Worm (Caenorhabditis elegans) whole organism, young adult: ENCODE results near the gene Y51H7C.8.

ENCODE experiments used
- B0019.2 ChIP-seq: fragments of 200-800 bp; sonication (Bioruptor generic); conservative IDR thresholded peaks from 2 replicates; pipeline ENCODE4 v1.3.6; 2022; ENCODE audit warnings: missing genetic modification reagents, missing genetic modification characterization, missing compliant biosample characterization
- B0261.1 ChIP-seq: sonication (generic microtip); optimal IDR thresholded peaks from 2 replicates; lab custom pipeline; 2016; ENCODE audit warnings: mild to moderate bottlenecking, missing genetic modification characterization, moderate library complexity, missing compliant biosample characterization
- F22D6.2 ChIP-seq: sonication (generic microtip); optimal IDR thresholded peaks from 2 replicates; lab custom pipeline; 2016; ENCODE audit warnings: mild to moderate bottlenecking, missing genetic modification characterization, missing compliant biosample characterization
- F49E8.2 ChIP-seq: sonication (generic microtip); optimal IDR thresholded peaks from 3 replicates; lab custom pipeline; 2017; ENCODE audit warnings: missing genetic modification characterization, mild to moderate bottlenecking, missing compliant biosample characterization, antibody characterized with exemption, moderate library complexity; ENCODE audit not compliant: insufficient read depth
- Y53G8AR.9 ChIP-seq: fragments of 200-800 bp; sonication (Bioruptor generic); conservative IDR thresholded peaks from 2 replicates; pipeline ENCODE4 v1.3.6; 2022; ENCODE audit warnings: missing genetic modification reagents, missing genetic modification characterization, missing compliant biosample characterization
- Y56A3A.18 ChIP-seq: fragments of 200-800 bp; sonication (Bioruptor generic); IDR thresholded peaks from 2 replicates; pipeline ENCODE4 v1.3.6; 2022; ENCODE audit warnings: missing genetic modification reagents, missing genetic modification characterization, missing compliant biosample characterization
- Y67H2A.10 ChIP-seq: fragments of 200-800 bp; sonication (Bioruptor generic); conservative IDR thresholded peaks from 2 replicates; pipeline ENCODE4 v1.3.6; 2022; ENCODE audit warnings: missing genetic modification reagents, missing genetic modification characterization, missing compliant biosample characterization
- Y95B8A.8 ChIP-seq: fragments of 200-800 bp; sonication (Bioruptor generic); IDR thresholded peaks from 2 replicates; pipeline ENCODE4 v1.3.6; 2022; ENCODE audit warnings: missing genetic modification reagents, missing genetic modification characterization, missing compliant biosample characterization
- ZK185.1 ChIP-seq: sonication (generic microtip); optimal IDR thresholded peaks from 2 replicates; lab custom pipeline; 2016; ENCODE audit warnings: mild to moderate bottlenecking, missing genetic modification characterization, missing compliant biosample characterization; ENCODE audit not compliant: poor library complexity, severe bottlenecking
- akir-1 ChIP-seq: fragments of 200-800 bp; sonication (Bioruptor generic); optimal IDR thresholded peaks from 2 replicates; lab custom pipeline; 2018; ENCODE audit warnings: mild to moderate bottlenecking, missing genetic modification characterization, moderate library complexity, missing compliant biosample characterization
- aptf-3 ChIP-seq: fragments of 200-800 bp; sonication (Bioruptor generic); IDR thresholded peaks from 2 replicates; pipeline ENCODE4 v1.3.6; 2022; ENCODE audit warnings: missing genetic modification characterization, missing compliant biosample characterization
- attf-3 ChIP-seq: fragments of 200-800 bp; sonication (Bioruptor generic); conservative IDR thresholded peaks from 2 replicates; pipeline ENCODE4 v1.3.6; 2022; ENCODE audit warnings: missing genetic modification reagents, missing genetic modification characterization, missing compliant biosample characterization
- ceh-100 ChIP-seq: fragments of 200-800 bp; sonication (Bioruptor generic); IDR thresholded peaks from 2 replicates; pipeline ENCODE4 v1.3.6; 2022; ENCODE audit warnings: missing genetic modification reagents, missing genetic modification characterization, missing compliant biosample characterization
- dpl-1 ChIP-seq: fragments of 150-350 bp; optimal IDR thresholded peaks from 2 replicates; lab custom pipeline; 2014; ENCODE audit warnings: missing biosample characterization, missing genetic modification reagents, missing genetic modification characterization
- efl-1 ChIP-seq: fragments of 150-350 bp; optimal IDR thresholded peaks from 2 replicates; lab custom pipeline; 2014; ENCODE audit warnings: missing biosample characterization, missing genetic modification reagents, missing genetic modification characterization
- egl-18 ChIP-seq: fragments of 200-800 bp; sonication (Bioruptor generic); IDR thresholded peaks from 2 replicates; pipeline ENCODE4 v1.3.6; 2022; ENCODE audit warnings: missing genetic modification reagents, missing genetic modification characterization, missing compliant biosample characterization
- egrh-3 ChIP-seq: fragments of 200-800 bp; sonication (Bioruptor generic); IDR thresholded peaks from 2 replicates; pipeline ENCODE4 v1.3.6; 2022; ENCODE audit warnings: missing genetic modification reagents, missing genetic modification characterization, missing compliant biosample characterization
- hmg-20 ChIP-seq: fragments of 200-800 bp; sonication (Bioruptor generic); IDR thresholded peaks from 2 replicates; pipeline ENCODE4 v1.3.6; 2022; ENCODE audit warnings: missing genetic modification reagents, missing genetic modification characterization, missing compliant biosample characterization
- let-526 ChIP-seq: fragments of 200-800 bp; sonication (Bioruptor generic); IDR thresholded peaks from 2 replicates; pipeline ENCODE4 v1.3.6; 2022; ENCODE audit warnings: missing genetic modification reagents, missing genetic modification characterization, missing compliant biosample characterization
- lin-40 ChIP-seq: sonication (generic microtip); optimal IDR thresholded peaks from 2 replicates; lab custom pipeline; 2016; ENCODE audit warnings: missing genetic modification characterization, mild to moderate bottlenecking, missing compliant biosample characterization, missing genotype, missing genetic modification reagents
- lsl-1 ChIP-seq: fragments of 200-800 bp; sonication (Bioruptor generic); optimal IDR thresholded peaks from 2 replicates; lab custom pipeline; 2018; ENCODE audit warnings: mild to moderate bottlenecking, missing genetic modification characterization, moderate library complexity, missing compliant biosample characterization
- madf-6 ChIP-seq: fragments of 200-800 bp; sonication (Bioruptor generic); IDR thresholded peaks from 2 replicates; pipeline ENCODE4 v1.3.6; 2022; ENCODE audit warnings: missing genetic modification reagents, missing genetic modification characterization, missing compliant biosample characterization
- madf-8 ChIP-seq: fragments of 200-800 bp; sonication (Bioruptor generic); conservative IDR thresholded peaks from 2 replicates; pipeline ENCODE4 v1.3.6; 2022; ENCODE audit warnings: missing genetic modification reagents, missing genetic modification characterization, missing compliant biosample characterization
- mcd-1 ChIP-seq: fragments of 200-800 bp; sonication (Bioruptor generic); IDR thresholded peaks from 2 replicates; pipeline ENCODE4 v1.3.6; 2022; ENCODE audit warnings: missing genetic modification reagents, missing genetic modification characterization, missing compliant biosample characterization
- mxl-1 ChIP-seq: sonication (generic microtip); optimal IDR thresholded peaks from 2 replicates; lab custom pipeline; 2016; ENCODE audit warnings: missing genetic modification characterization, missing compliant biosample characterization
- nfya-1 ChIP-seq: sonication (generic microtip); optimal IDR thresholded peaks from 2 replicates; lab custom pipeline; 2017; ENCODE audit warnings: antibody characterized with exemption, missing compliant biosample characterization, missing genetic modification characterization, borderline replicate concordance; ENCODE audit not compliant: insufficient read depth
- nfya-2 ChIP-seq: fragments of 200-800 bp; sonication (Bioruptor generic); IDR thresholded peaks from 2 replicates; pipeline ENCODE4 v1.3.6; 2022; ENCODE audit warnings: missing genetic modification reagents, missing genetic modification characterization, missing compliant biosample characterization
- nfyb-1 ChIP-seq: fragments of 200-800 bp; sonication (Bioruptor generic); IDR thresholded peaks from 2 replicates; pipeline ENCODE4 v1.3.6; 2022; ENCODE audit warnings: missing genetic modification reagents, missing genetic modification characterization, missing compliant biosample characterization
- nhr-179 ChIP-seq: sonication (generic microtip); optimal IDR thresholded peaks from 2 replicates; lab custom pipeline; 2016; ENCODE audit warnings: mild to moderate bottlenecking, missing genetic modification characterization, missing compliant biosample characterization
- nhr-27 ChIP-seq: fragments of 200-800 bp; sonication (Bioruptor generic); optimal IDR thresholded peaks from 2 replicates; lab custom pipeline; 2018; ENCODE audit warnings: mild to moderate bottlenecking, missing genetic modification characterization, moderate library complexity, missing compliant biosample characterization
- nhr-80 ChIP-seq: sonication (generic microtip); optimal IDR thresholded peaks from 2 replicates; lab custom pipeline; 2016; ENCODE audit warnings: missing genetic modification characterization, missing compliant biosample characterization
- snpc-1.1 ChIP-seq: sonication (generic microtip); optimal IDR thresholded peaks from 2 replicates; lab custom pipeline; 2017; ENCODE audit warnings: missing genetic modification characterization, mild to moderate bottlenecking, missing compliant biosample characterization, antibody characterized with exemption, moderate library complexity, missing genotype, missing genetic modification reagents; ENCODE audit not compliant: insufficient read depth
- sptf-2 ChIP-seq: fragments of 200-800 bp; sonication (Bioruptor generic); optimal IDR thresholded peaks from 2 replicates; lab custom pipeline; 2018; ENCODE audit warnings: mild to moderate bottlenecking, missing genetic modification characterization, missing compliant biosample characterization
- tbp1 ChIP-seq: fragments of 200-800 bp; sonication (Bioruptor generic); optimal IDR thresholded peaks from 2 replicates; lab custom pipeline; 2018; ENCODE audit warnings: mild to moderate bottlenecking, missing genetic modification characterization, missing compliant biosample characterization
- unc-130 ChIP-seq: sonication (generic microtip); optimal IDR thresholded peaks from 2 replicates; lab custom pipeline; 2016; ENCODE audit warnings: missing genetic modification reagents, missing genetic modification characterization, missing compliant biosample characterization
- ztf-18 ChIP-seq: sonication (generic microtip); optimal IDR thresholded peaks from 2 replicates; lab custom pipeline; 2016; ENCODE audit warnings: missing genotype, mild to moderate bottlenecking, missing genetic modification characterization, missing compliant biosample characterization

Y51H7C.8 gene

ce11 chrII:1401474-1401873 is at the start of gene Y51H7C.8:
Y51H7C.8 (plus strand) TSS chrII:1401774.
- TF ChIP-seq nhr-179 (tag; lab: Kevin White, UChicago) (no peak), Y67H2A.10 (GFP tag; lab: Robert Waterston, UW) (no peak), Y53G8AR.9 (GFP tag; lab: Robert Waterston, UW) (no peak), hmg-20 (GFP tag; lab: Robert Waterston, UW) (no peak), nfya-2 (GFP tag; lab: Robert Waterston, UW) (no peak), F49E8.2 (tag; lab: Kevin White, UChicago) (no peak), ceh-100 (GFP tag; lab: Robert Waterston, UW) (no peak), tbp1 (GFP tag; lab: Kevin White, UChicago) (no peak), snpc-1.1 (no peak), mxl-1 (tag; lab: Kevin White, UChicago) (no peak)

ce11 chrII:1355480-1355879 is 46.1 kb upstream of the Y51H7C.8 start, which contains the start of gene C13A10.1:
C13A10.1 (minus strand) TSS chrII:1355649.
- TF ChIP-seq madf-6 (no peak), nhr-80 (tag; lab: Kevin White, UChicago) (peak; percentile 11), unc-130 (GFP tag; lab: Kevin White, UChicago) (no peak), nfyb-1 (GFP tag; lab: Robert Waterston, UW) (no peak), B0261.1 (no peak), dpl-1 (no peak)

- TF ChIP-seq sptf-2 (GFP tag; lab: Kevin White, UChicago) = no peak
- no peak for TF ChIP-seq lin-40 (tag; lab: Kevin White, UChicago)
- no peak for TF ChIP-seq lsl-1 (GFP tag; lab: Kevin White, UChicago)
- TF ChIP-seq efl-1 (GFP tag; lab: Kevin White, UChicago) = no peak
- no peak for TF ChIP-seq egl-18 (GFP tag; lab: Robert Waterston, UW)
- no peak for TF ChIP-seq nfya-1
- TF ChIP-seq ztf-18 (tag; lab: Kevin White, UChicago) = no peak
- TF ChIP-seq F22D6.2 (tag; lab: Kevin White, UChicago) = no peak
- TF ChIP-seq attf-3 (GFP tag; lab: Robert Waterston, UW) = no peak
- no peak for TF ChIP-seq egrh-3
- no peak for TF ChIP-seq ZK185.1 (tag; lab: Kevin White, UChicago)
- no peak for TF ChIP-seq Y56A3A.18
- no peak for TF ChIP-seq akir-1 (GFP tag; lab: Kevin White, UChicago)
- no peak for TF ChIP-seq let-526 (GFP tag; lab: Robert Waterston, UW)
- TF ChIP-seq aptf-3 (GFP tag; lab: Robert Waterston, UW) = no peak
- TF ChIP-seq Y95B8A.8 = no peak
- no peak for TF ChIP-seq B0019.2 (GFP tag; lab: Robert Waterston, UW)
- no peak for TF ChIP-seq mcd-1 (GFP tag; lab: Robert Waterston, UW)
- TF ChIP-seq nhr-27 (tag; lab: Kevin White, UChicago) = no peak
- TF ChIP-seq madf-8 (GFP tag; lab: Robert Waterston, UW) = no peak
These were observed 44.3 kb upstream of the Y51H7C.8 start for ce11 chrII:1357262-1357661.
